Fruit fly (Drosophila melanogaster) whole organism: Measurements from ENCODE around the gene mTTF.

Experiments used
- CG8478 ChIP-seq: fragments of >200 bp; optimal IDR thresholded peaks from 2 replicates; lab custom pipeline; 2018; ENCODE audit warnings: inconsistent platforms
- EcR ChIP-seq, 2 experiments: fragments of >200 bp; optimal IDR thresholded peaks; 2 replicates each; lab custom pipeline; 2017; ENCODE audit warnings: missing biosample characterization in 2 of 2, missing genetic modification characterization in 2 of 2, missing genetic modification reagents in 2 of 2
- pan ChIP-seq: fragments of >200 bp; optimal IDR thresholded peaks from 2 replicates; lab custom pipeline; 2017
- usp ChIP-seq: fragments of >200 bp; optimal IDR thresholded peaks from 2 replicates; lab custom pipeline; 2017; ENCODE audit warnings: missing biosample characterization, missing genetic modification characterization, mixed read lengths

DNA sequence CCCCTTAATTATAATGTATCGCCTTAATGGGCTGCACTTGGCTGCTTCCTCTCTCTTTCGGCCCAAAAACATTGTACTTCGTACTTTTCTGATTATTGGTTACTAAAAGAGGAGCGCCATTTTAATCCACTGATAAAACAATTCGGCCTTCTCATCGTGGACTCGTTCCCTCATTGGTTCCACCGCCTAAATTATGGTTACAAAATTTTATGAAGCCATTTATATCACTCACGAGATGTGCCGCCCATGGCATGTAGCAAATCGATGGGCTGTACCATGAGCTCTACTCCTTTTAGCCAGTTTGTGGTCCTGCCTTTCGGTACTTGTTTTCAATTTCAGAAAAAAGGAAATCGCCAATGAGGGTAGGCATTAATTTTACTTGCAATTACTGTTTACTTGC, 20.2 kb upstream of the mTTF start:
- TF ChIP-seq pan (lab: Kevin White, UChicago) = no peak
- TF ChIP-seq EcR (GFP tag; optimal IDR thresholded peaks at IDR 0.05; lab: Kevin White, UChicago) = no peak
- TF ChIP-seq usp (GFP tag; lab: Kevin White, UChicago) = no peak
- TF ChIP-seq CG8478 (lab: Kevin White, UChicago) = no peak
